Worm (Caenorhabditis elegans): ENCODE data around the gene str-165.

Gene str-165

ce11 chrV:13879241-13879640, 48.3 kb downstream of the str-165 start, which contains the start of gene lbp-7:
Gene lbp-7, plus strand, starts transcription at chrV:13879552.
- no peak for TF ChIP-seq nhr-25 (tag; optimal IDR thresholded peaks at IDR 0.05)
- no peak for TF ChIP-seq mdl-1 (tag; optimal IDR thresholded peaks at IDR 0.05)
- TF ChIP-seq nhr-23 (tag; optimal IDR thresholded peaks at IDR 0.05) = no peak
- peak; percentile 66 for TF ChIP-seq crh-2 (tag; optimal IDR thresholded peaks at IDR 0.05)
- no peak for TF ChIP-seq ceh-82 (tag; optimal IDR thresholded peaks at IDR 0.05)
- peak; percentile 70 for TF ChIP-seq sma-9 (GFP tag; optimal IDR thresholded peaks at IDR 0.05)
- no peak for TF ChIP-seq sma-9 (tag; optimal IDR thresholded peaks at IDR 0.05)
- peak; percentile 94 for TF ChIP-seq fos-1 (tag; optimal IDR thresholded peaks at IDR 0.05)

- TF ChIP-seq lsy-2 (tag; optimal IDR thresholded peaks at IDR 0.05) (no peak), C34F6.9 (tag; optimal IDR thresholded peaks at IDR 0.05) (peak; percentile 33)
Observed at ce11 chrV:13880163-13880562, 49.2 kb downstream of the str-165 start.

DNA sequence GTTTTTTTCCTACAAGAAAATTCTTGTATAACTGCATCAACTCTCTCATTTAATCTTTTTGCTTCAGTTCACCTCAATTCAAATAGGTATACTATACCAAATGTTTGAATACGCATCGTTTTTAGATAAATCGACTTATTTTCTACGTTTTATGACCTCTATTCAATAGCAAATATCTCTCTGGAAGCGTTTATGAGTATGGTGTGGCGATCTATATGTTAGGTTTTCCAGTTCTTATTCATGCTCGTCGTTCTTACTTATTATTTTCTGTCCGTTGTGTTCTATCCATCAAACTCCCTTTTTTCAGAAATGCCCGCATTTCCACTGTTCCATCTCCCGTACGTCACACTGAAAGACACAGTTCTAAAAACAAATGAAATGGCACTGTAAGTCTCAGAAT, 49.7 kb downstream of the str-165 start, which contains the start of gene T22G5.3:
Gene T22G5.3, plus strand, starts transcription at position 301 of the 400 bp plus-strand sequence.
- TF ChIP-seq aly-2 (tag; optimal IDR thresholded peaks at IDR 0.05) = no peak
- TF ChIP-seq nhr-21 (tag; optimal IDR thresholded peaks at IDR 0.05) = no peak
- TF ChIP-seq blmp-1 (tag; optimal IDR thresholded peaks at IDR 0.05; ENCODE audit: insufficient read depth) = no peak
- TF ChIP-seq lin-13 (GFP tag; optimal IDR thresholded peaks at IDR 0.05) = no peak

All from whole organism, L2 larva.